Fruit fly (Drosophila melanogaster) whole organism, embryonic: ENCODE data around the gene CG5846.

Source experiments
- Asciz ChIP-seq: fragments of 200-800 bp; sonication (Bioruptor generic); optimal IDR thresholded peaks from 2 replicates; lab custom pipeline; 2017; ENCODE audit warnings: missing biosample characterization, mild to moderate bottlenecking, missing genetic modification characterization, missing genetic modification reagents
- BtbVII ChIP-seq: fragments of 200-800 bp; sonication (Bioruptor generic); optimal IDR thresholded peaks from 3 replicates; lab custom pipeline; 2017; ENCODE audit warnings: missing biosample characterization, mild to moderate bottlenecking, missing genetic modification characterization
- CG10366 ChIP-seq: fragments of 200-800 bp; sonication (Bioruptor generic); IDR thresholded peaks from 2 replicates; pipeline ENCODE4 v1.3.6; 2022; ENCODE audit warnings: missing biosample characterization, missing genetic modification characterization
- CG11398 ChIP-seq: fragments of 200-800 bp; sonication (Bioruptor generic); optimal IDR thresholded peaks from 2 replicates; lab custom pipeline; 2016; ENCODE audit warnings: missing biosample characterization, missing genetic modification characterization
- CG12391 ChIP-seq: fragments of 200-800 bp; sonication (Bioruptor generic); optimal IDR thresholded peaks from 3 replicates; lab custom pipeline; 2018; ENCODE audit warnings: missing biosample characterization, mild to moderate bottlenecking, missing genetic modification characterization, moderate library complexity
- CG12769 ChIP-seq: fragments of 200-800 bp; sonication (Bioruptor generic); optimal IDR thresholded peaks from 2 replicates; lab custom pipeline; 2019; ENCODE audit warnings: missing biosample characterization, mild to moderate bottlenecking, missing genetic modification characterization, moderate library complexity
- CG15479 ChIP-seq: fragments of 200-800 bp; sonication (Bioruptor generic); optimal IDR thresholded peaks from 3 replicates; lab custom pipeline; 2019; ENCODE audit warnings: missing biosample characterization, mild to moderate bottlenecking, missing genetic modification characterization, moderate library complexity
- CG31365 ChIP-seq: fragments of 200-800 bp; sonication (Bioruptor generic); optimal IDR thresholded peaks from 2 replicates; lab custom pipeline; 2018; ENCODE audit warnings: missing biosample characterization, mild to moderate bottlenecking, missing genetic modification characterization
- CG3995 ChIP-seq: fragments of 200-800 bp; sonication (Bioruptor generic); optimal IDR thresholded peaks from 3 replicates; lab custom pipeline; 2016; ENCODE audit warnings: missing biosample characterization, missing genetic modification characterization
- CG4282 ChIP-seq: fragments of 200-800 bp; sonication (Bioruptor generic); optimal IDR thresholded peaks from 2 replicates; lab custom pipeline; 2016; ENCODE audit warnings: missing biosample characterization, missing genetic modification characterization
- CG6683 ChIP-seq: fragments of 200-800 bp; sonication (Bioruptor generic); optimal IDR thresholded peaks from 2 replicates; lab custom pipeline; 2017; ENCODE audit warnings: missing biosample characterization, mild to moderate bottlenecking, missing genetic modification characterization, missing genetic modification reagents
- CG6689 ChIP-seq: fragments of 200-800 bp; sonication (Bioruptor generic); IDR thresholded peaks from 2 replicates; pipeline ENCODE4 v1.3.6; 2022; ENCODE audit warnings: missing biosample characterization, missing genetic modification characterization
- CG6765 ChIP-seq: fragments of 200-800 bp; sonication (Bioruptor generic); optimal IDR thresholded peaks from 3 replicates; lab custom pipeline; 2017; ENCODE audit warnings: missing biosample characterization, mild to moderate bottlenecking, missing genetic modification characterization
- CG9437 ChIP-seq: fragments of 200-800 bp; sonication (Bioruptor generic); optimal IDR thresholded peaks from 2 replicates; lab custom pipeline; 2018; ENCODE audit warnings: missing biosample characterization, mild to moderate bottlenecking, missing genetic modification characterization
- Chrac-16 ChIP-seq: fragments of 200-800 bp; sonication (Bioruptor generic); optimal IDR thresholded peaks from 3 replicates; lab custom pipeline; 2016; ENCODE audit warnings: missing biosample characterization, missing genetic modification characterization
- Doc2 ChIP-seq: fragments of 200-800 bp; sonication (Bioruptor generic); IDR thresholded peaks from 2 replicates; pipeline ENCODE4 v1.3.6; 2022; ENCODE audit warnings: missing biosample characterization, missing genetic modification characterization
- Ets97D ChIP-seq: fragments of 200-800 bp; sonication (Bioruptor generic); optimal IDR thresholded peaks from 3 replicates; lab custom pipeline; 2016; ENCODE audit warnings: missing biosample characterization, missing genetic modification characterization
- Gsc ChIP-seq: fragments of 200-800 bp; sonication (Bioruptor generic); IDR thresholded peaks from 2 replicates; pipeline ENCODE4 v1.3.6; 2022; ENCODE audit warnings: missing biosample characterization, missing genetic modification characterization
- Hmr ChIP-seq: fragments of 200-800 bp; sonication (Bioruptor generic); optimal IDR thresholded peaks from 3 replicates; lab custom pipeline; 2017; ENCODE audit warnings: mild to moderate bottlenecking, missing biosample characterization, missing genetic modification reagents, missing genetic modification characterization
- Hmx ChIP-seq: fragments of 200-800 bp; sonication (Bioruptor generic); optimal IDR thresholded peaks from 2 replicates; lab custom pipeline; 2016; ENCODE audit warnings: missing biosample characterization, missing genetic modification characterization
- Hr3 ChIP-seq: fragments of 200-800 bp; sonication (Bioruptor generic); optimal IDR thresholded peaks from 3 replicates; lab custom pipeline; 2016; ENCODE audit warnings: missing biosample characterization, missing genetic modification characterization
- Hr39 ChIP-seq: fragments of >200 bp; optimal IDR thresholded peaks from 2 replicates; lab custom pipeline; 2017
- Oli ChIP-seq: fragments of 200-800 bp; sonication (Bioruptor generic); optimal IDR thresholded peaks from 2 replicates; lab custom pipeline; 2018; ENCODE audit warnings: missing biosample characterization, mild to moderate bottlenecking, missing genetic modification characterization, moderate library complexity
- Optix ChIP-seq: fragments of 200-800 bp; sonication (Bioruptor generic); IDR thresholded peaks from 3 replicates; pipeline ENCODE4 v1.3.6; 2022; ENCODE audit warnings: missing biosample characterization, missing genetic modification characterization
- Ptx1 ChIP-seq: fragments of 200-800 bp; sonication (Bioruptor generic); IDR thresholded peaks from 2 replicates; pipeline ENCODE4 v1.3.6; 2022; ENCODE audit warnings: missing biosample characterization, missing genetic modification characterization
- Sry-β ChIP-seq: fragments of 200-800 bp; sonication (Bioruptor generic); optimal IDR thresholded peaks from 2 replicates; lab custom pipeline; 2018; ENCODE audit warnings: missing biosample characterization, mild to moderate bottlenecking, missing genetic modification characterization, moderate library complexity
- Ssrp ChIP-seq: fragments of 200-800 bp; sonication (Bioruptor generic); optimal IDR thresholded peaks from 2 replicates; lab custom pipeline; 2018; ENCODE audit warnings: missing biosample characterization, mild to moderate bottlenecking, missing genetic modification characterization, moderate library complexity
- Trl ChIP-seq, 3 experiments: fragments of >200 bp in 2 of 3; fragments of 200-800 bp in 1 of 3; sonication (Bioruptor generic) in 1 of 3; optimal IDR thresholded peaks; 2 replicates in 1 of 3; 3 replicates in 2 of 3; lab custom pipeline; 2016 to 2017; ENCODE audit warnings: missing biosample characterization in 1 of 3, missing genetic modification characterization in 1 of 3
- Vsx1 ChIP-seq: fragments of 200-800 bp; sonication (Bioruptor generic); optimal IDR thresholded peaks from 2 replicates; lab custom pipeline; 2017; ENCODE audit warnings: missing biosample characterization, mild to moderate bottlenecking, missing genetic modification characterization, missing genetic modification reagents
- Xbp1 ChIP-seq: fragments of 200-800 bp; sonication (Bioruptor generic); optimal IDR thresholded peaks from 3 replicates; lab custom pipeline; 2016; ENCODE audit warnings: missing biosample characterization, mild to moderate bottlenecking, missing genetic modification characterization
- ara ChIP-seq: fragments of 200-800 bp; sonication (Bioruptor generic); IDR thresholded peaks from 2 replicates; pipeline ENCODE4 v1.3.6; 2022; ENCODE audit warnings: missing biosample characterization, missing genetic modification characterization
- bigmax ChIP-seq: fragments of 200-800 bp; sonication (Bioruptor generic); optimal IDR thresholded peaks from 2 replicates; lab custom pipeline; 2018; ENCODE audit warnings: missing biosample characterization, mild to moderate bottlenecking, missing genetic modification characterization
- chif ChIP-seq, 2 experiments: fragments of 200-800 bp; sonication (Bioruptor generic); optimal IDR thresholded peaks; 3 replicates each; lab custom pipeline; 2016; ENCODE audit warnings: missing biosample characterization in 2 of 2, missing genetic modification characterization in 2 of 2
- chm ChIP-seq: fragments of 200-800 bp; sonication (Bioruptor generic); IDR thresholded peaks from 2 replicates; pipeline ENCODE4 v1.3.6; 2022; ENCODE audit warnings: missing biosample characterization, missing genetic modification characterization
- ewg ChIP-seq: fragments of 200-800 bp; sonication (Bioruptor generic); optimal IDR thresholded peaks from 3 replicates; lab custom pipeline; 2017; ENCODE audit warnings: mild to moderate bottlenecking, missing biosample characterization, missing genetic modification reagents, missing genetic modification characterization
- gem ChIP-seq: fragments of 200-800 bp; sonication (Bioruptor generic); optimal IDR thresholded peaks from 2 replicates; lab custom pipeline; 2019; ENCODE audit warnings: missing biosample characterization, mild to moderate bottlenecking, missing genetic modification characterization, moderate library complexity
- pho ChIP-seq: fragments of 200-800 bp; sonication (Bioruptor generic); optimal IDR thresholded peaks from 2 replicates; lab custom pipeline; 2016; ENCODE audit warnings: missing biosample characterization, missing genetic modification characterization
- rib ChIP-seq: fragments of 200-800 bp; sonication (Bioruptor generic); IDR thresholded peaks from 2 replicates; pipeline ENCODE4 v1.3.6; 2022; ENCODE audit warnings: missing biosample characterization, missing genetic modification characterization
- sc ChIP-seq, 3 experiments: fragments of >200 bp in 2 of 3; fragments of 200-800 bp in 1 of 3; sonication (Bioruptor generic) in 1 of 3; optimal IDR thresholded peaks; 2 replicates in 2 of 3; 3 replicates in 1 of 3; lab custom pipeline; 2017; ENCODE audit warnings: mild to moderate bottlenecking in 1 of 3, missing biosample characterization in 1 of 3, missing genetic modification characterization in 1 of 3, missing genetic modification reagents in 1 of 3
- sens ChIP-seq: fragments of 200-800 bp; sonication (Bioruptor generic); peaks from one replicate; lab custom pipeline; 2016; ENCODE audit warnings: missing biosample characterization, missing genetic modification characterization
- slp2 ChIP-seq: fragments of 200-800 bp; sonication (Bioruptor generic); optimal IDR thresholded peaks from 2 replicates; lab custom pipeline; 2016; ENCODE audit warnings: missing biosample characterization, missing genetic modification characterization
- sna ChIP-seq: fragments of 200-800 bp; sonication (Bioruptor generic); IDR thresholded peaks from 2 replicates; pipeline ENCODE4 v1.3.6; 2022; ENCODE audit warnings: missing biosample characterization, missing genetic modification characterization; ENCODE audit not compliant: partially characterized antibody
- so ChIP-seq: fragments of 200-800 bp; sonication (Bioruptor generic); IDR thresholded peaks from 3 replicates; pipeline ENCODE4 v1.3.6; 2022; ENCODE audit warnings: missing biosample characterization, missing genetic modification characterization
- stc ChIP-seq: fragments of 200-800 bp; sonication (Bioruptor generic); IDR thresholded peaks from 2 replicates; pipeline ENCODE4 v1.3.6; 2022; ENCODE audit warnings: missing biosample characterization, missing genetic modification characterization
- ttk ChIP-seq: fragments of 200-800 bp; sonication (Bioruptor generic); IDR thresholded peaks from 2 replicates; pipeline ENCODE4 v2.1.2; 2022; ENCODE audit warnings: missing biosample characterization, missing genetic modification characterization
- vnd ChIP-seq: fragments of 200-800 bp; sonication (Bioruptor generic); IDR thresholded peaks from 3 replicates; pipeline ENCODE4 v1.3.6; 2022; ENCODE audit warnings: missing biosample characterization, missing genetic modification characterization; ENCODE audit not compliant: partially characterized antibody
- wor ChIP-seq: fragments of 200-800 bp; sonication (Bioruptor generic); IDR thresholded peaks from 2 replicates; pipeline ENCODE4 v1.3.6; 2022; ENCODE audit warnings: missing biosample characterization, missing genetic modification characterization
- yki ChIP-seq: fragments of >200 bp; optimal IDR thresholded peaks from 3 replicates; lab custom pipeline; 2018
- zfh2 ChIP-seq: fragments of 200-800 bp; sonication (Bioruptor generic); optimal IDR thresholded peaks from 2 replicates; lab custom pipeline; 2016; ENCODE audit warnings: missing biosample characterization, missing genetic modification characterization

CG5846 gene

dm6 chr2L:9966983-9967737, 10.1 kb upstream of the CG5846 start, which contains the start of the genes Dref and RpL13 (continued):
- TF ChIP-seq Trl (optimal IDR thresholded peaks at IDR 0.05; lab: Kevin White, UChicago): no peak
- peak; percentile 90 for TF ChIP-seq Trl (GFP tag; optimal IDR thresholded peaks at IDR 0.05; lab: Kevin White, UChicago)
- TF ChIP-seq CG15479 (GFP tag; lab: Kevin White, UChicago): peak; percentile 79
- TF ChIP-seq gem (tag; lab: Kevin White, UChicago): peak; percentile 73
- peak; percentile 55 for TF ChIP-seq Hmx (GFP tag; lab: Kevin White, UChicago)
- TF ChIP-seq CG11398: peak; percentile 89
- peak; percentile 56 for TF ChIP-seq Ssrp (tag; lab: Kevin White, UChicago)
- no peak for TF ChIP-seq wor (GFP tag; lab: Robert Waterston, UW)
- peak; percentile 27; the same call in 1 of the 2 replicates for TF ChIP-seq rib (GFP tag; lab: Robert Waterston, UW)
- TF ChIP-seq chm: peak; percentile 95
- peak; percentile 77 for TF ChIP-seq Xbp1 (GFP tag; lab: Kevin White, UChicago)
- TF ChIP-seq vnd (GFP tag; lab: Robert Waterston, UW): peak; percentile 81
- TF ChIP-seq chif (GFP tag; optimal IDR thresholded peaks at IDR 0.05; lab: Kevin White, UChicago): peak; percentile 67 to 85
- TF ChIP-seq Doc2 (GFP tag; lab: Robert Waterston, UW): no peak
- no peak for TF ChIP-seq sc (optimal IDR thresholded peaks at IDR 0.05; lab: Kevin White, UChicago)
- peak; percentile 74 for TF ChIP-seq sc (GFP tag; optimal IDR thresholded peaks at IDR 0.05; lab: Kevin White, UChicago)
- peak; percentile 84 for TF ChIP-seq CG6683
- TF ChIP-seq so (GFP tag; lab: Robert Waterston, UW): peak; percentile 89
- peak; percentile 94 for TF ChIP-seq BtbVII
- TF ChIP-seq pho (GFP tag; lab: Kevin White, UChicago): peak; percentile 89
- peak; percentile 75 for TF ChIP-seq stc (GFP tag; lab: Robert Waterston, UW)
- peak; percentile 99 for TF ChIP-seq Ets97D (GFP tag; lab: Kevin White, UChicago)
- no peak for TF ChIP-seq Hr39 (lab: Kevin White, UChicago)
- TF ChIP-seq Sry-β: peak; percentile 57
- TF ChIP-seq CG3995: peak; percentile 77
- no peak for TF ChIP-seq yki (lab: Kevin White, UChicago)
- peak; percentile 85 for TF ChIP-seq CG31365
- peak; percentile 92 for TF ChIP-seq Asciz (GFP tag; lab: Kevin White, UChicago)
- peak; percentile 58 for TF ChIP-seq Chrac-16 (GFP tag; lab: Kevin White, UChicago)
- TF ChIP-seq sna (GFP tag; lab: Robert Waterston, UW): peak; percentile 86
- TF ChIP-seq CG4282 (GFP tag; lab: Kevin White, UChicago): peak; percentile 83
- peak; percentile 83 for TF ChIP-seq zfh2 (GFP tag; lab: Kevin White, UChicago)
- TF ChIP-seq CG12391 (tag; lab: Kevin White, UChicago): peak; percentile 88
- no peak for TF ChIP-seq Gsc
- peak; percentile 83 for TF ChIP-seq CG9437 (GFP tag; lab: Kevin White, UChicago)
- TF ChIP-seq CG12769: no peak
- peak; percentile 61 for TF ChIP-seq Oli (tag; lab: Kevin White, UChicago)
- peak; percentile 93 for TF ChIP-seq Vsx1 (GFP tag; lab: Kevin White, UChicago)
- TF ChIP-seq CG6765 (GFP tag; lab: Kevin White, UChicago): peak; percentile 98
- TF ChIP-seq CG6689: peak; percentile 44; the same call in 1 of the 2 replicates
- TF ChIP-seq sens (GFP tag; lab: Kevin White, UChicago): peak; percentile 97
- peak; percentile 75 for TF ChIP-seq ara
- TF ChIP-seq Ptx1 (GFP tag; lab: Robert Waterston, UW): peak; percentile 69
- peak; percentile 65 for TF ChIP-seq Optix (GFP tag; lab: Robert Waterston, UW)
- TF ChIP-seq Hr3: peak; percentile 55
- TF ChIP-seq ttk (GFP tag; lab: Robert Waterston, UW): peak; percentile 44
- TF ChIP-seq Hmr (GFP tag; lab: Kevin White, UChicago): peak; percentile 96
- TF ChIP-seq CG10366 (GFP tag; lab: Robert Waterston, UW): peak; percentile 68
- peak; percentile 83 for TF ChIP-seq bigmax
- peak; percentile 75 for TF ChIP-seq ewg (GFP tag; lab: Kevin White, UChicago)
- peak; percentile 90 for TF ChIP-seq slp2 (GFP tag; lab: Kevin White, UChicago)
